Worm (Caenorhabditis elegans): Measurements from ENCODE around the gene fbxc-47.

The fbxc-47 gene

DNA sequence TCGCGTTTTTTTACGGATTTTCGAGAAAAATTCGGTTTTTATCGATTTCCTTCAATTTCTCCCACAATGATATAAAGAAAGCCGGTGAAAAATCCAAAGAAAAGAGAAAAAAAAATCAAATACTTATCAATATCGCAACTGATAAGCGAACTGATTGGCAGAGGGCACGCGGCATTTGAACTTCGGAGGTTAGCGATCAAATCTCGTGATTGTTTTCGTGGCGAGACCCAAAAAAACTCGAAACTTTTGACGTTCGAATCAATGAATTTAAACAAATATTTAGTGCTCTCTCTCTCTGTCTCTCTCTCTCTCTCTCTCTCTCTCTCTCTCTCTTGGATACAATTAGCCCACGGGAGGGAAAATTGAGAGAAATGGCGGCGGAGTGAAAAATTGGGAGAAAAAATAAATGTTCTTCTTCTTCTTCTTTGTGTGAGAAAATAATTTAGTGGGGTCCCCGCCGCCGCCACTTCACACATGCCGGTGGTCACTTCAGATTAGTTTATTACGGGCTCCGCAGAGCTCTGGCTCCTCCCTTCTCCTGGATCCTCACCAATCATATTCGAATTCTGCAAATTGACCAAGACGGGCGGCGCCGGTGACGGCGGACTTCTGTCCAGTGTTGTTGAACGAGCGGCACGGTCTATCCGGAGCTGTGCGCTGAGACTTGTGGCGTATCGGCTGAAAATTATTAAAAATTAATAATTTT is 9.4 kb downstream of the fbxc-47 start (continued):
- TF ChIP-seq hlh-11 (tag; optimal IDR thresholded peaks at IDR 0.05) (peak; percentile 43), mdt-29 (GFP tag; IDR thresholded peaks at IDR 0.05) (no peak), lin-29 (GFP tag; IDR thresholded peaks at IDR 0.05) (no peak), mes-2 (tag; optimal IDR thresholded peaks at IDR 0.05; ENCODE audit: poor library complexity, severe bottlenecking) (no peak), ctbp-1 (GFP tag; IDR thresholded peaks at IDR 0.05) (no peak), nhr-102 (tag; optimal IDR thresholded peaks at IDR 0.05) (no peak), dmd-6 (GFP tag; IDR thresholded peaks at IDR 0.05) (peak; percentile 49; the same call in 1 of the 2 replicates), php-3 (GFP tag; IDR thresholded peaks at IDR 0.05) (no peak), daf-12 (tag; optimal IDR thresholded peaks at IDR 0.05) (no peak), lin-38 (GFP tag; IDR thresholded peaks at IDR 0.05) (no peak), nhr-41 (GFP tag; IDR thresholded peaks at IDR 0.05) (peak; percentile 71; the same call in 1 of the 2 replicates), dmd-9 (GFP tag; IDR thresholded peaks at IDR 0.05) (no peak), Y5F2A.4 (GFP tag; optimal IDR thresholded peaks at IDR 0.05) (no peak), R02D3.7 (tag; optimal IDR thresholded peaks at IDR 0.05) (no peak), mdl-1 (tag; optimal IDR thresholded peaks at IDR 0.05) (peak in 1 of 2 experiments; percentile 4)

DNA sequence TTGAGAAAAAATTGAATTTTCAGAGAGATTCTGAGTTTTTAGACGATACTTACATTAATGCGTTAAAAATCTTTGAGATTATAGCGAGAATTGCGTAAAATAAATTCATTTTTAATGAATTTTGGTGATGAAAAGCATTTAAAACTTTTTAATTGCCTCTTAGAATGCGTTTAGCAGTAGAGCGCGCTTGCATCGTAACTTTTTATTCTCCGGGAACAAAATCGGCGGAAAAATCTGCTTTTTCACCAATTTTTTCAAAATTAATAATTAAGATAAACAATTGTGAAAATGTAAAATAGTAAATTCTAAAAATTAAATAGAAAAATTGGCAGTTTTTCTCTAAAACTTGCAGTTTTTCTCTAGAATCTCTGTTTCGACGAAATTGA is 9.9 kb downstream of the fbxc-47 start:
- peak; percentile 81 for TF ChIP-seq lin-38 (GFP tag; IDR thresholded peaks at IDR 0.05)
- no peak for TF ChIP-seq nhr-10 (tag; optimal IDR thresholded peaks at IDR 0.05)
- no peak for TF ChIP-seq mdt-29 (GFP tag; IDR thresholded peaks at IDR 0.05)
- TF ChIP-seq set-16 (GFP tag; IDR thresholded peaks at IDR 0.05) = 0 out of 2 replicates have a peak, but pooled peaks have one; percentile 0
- TF ChIP-seq unc-130 (GFP tag; optimal IDR thresholded peaks at IDR 0.05) = peak; percentile 9
- TF ChIP-seq unc-62 (GFP tag; optimal IDR thresholded peaks at IDR 0.05 in 1 of 2) = peak in 1 of 2 experiments; percentile 39
- TF ChIP-seq unc-62 (tag; optimal IDR thresholded peaks at IDR 0.05) = no peak
- no peak for TF ChIP-seq madf-9 (GFP tag; conservative IDR thresholded peaks at IDR 0.05)

ce11 chrIV:3817253-3817652 is 11.9 kb downstream of the fbxc-47 start:
- TF ChIP-seq ceh-28 (tag; optimal IDR thresholded peaks at IDR 0.05) (no peak), ceh-20 (GFP tag; IDR thresholded peaks at IDR 0.05) (no peak), nhr-28 (tag; optimal IDR thresholded peaks at IDR 0.05) (peak; percentile 5), nhr-111 (GFP tag; optimal IDR thresholded peaks at IDR 0.05) (no peak), jun-1 (tag; optimal IDR thresholded peaks at IDR 0.05) (no peak), unc-62 (GFP tag; optimal IDR thresholded peaks at IDR 0.05 in 1 of 2) (peak in 1 of 2 experiments; percentile 86), unc-62 (tag; optimal IDR thresholded peaks at IDR 0.05) (no peak), pha-4 (GFP tag; IDR thresholded peaks at IDR 0.05) (no peak), pha-4 (tag; optimal IDR thresholded peaks at IDR 0.05) (no peak), dmd-6 (GFP tag; IDR thresholded peaks at IDR 0.05) (0 out of 2 replicates have a peak, but pooled peaks have one; percentile 14), ztf-11 (tag; optimal IDR thresholded peaks at IDR 0.05) (no peak), skn-1 (tag; optimal IDR thresholded peaks at IDR 0.05) (no peak), aha-1 (tag) (peak; percentile 8), nhr-77 (tag; optimal IDR thresholded peaks at IDR 0.05) (no peak), T20F7.1 (GFP tag; optimal IDR thresholded peaks at IDR 0.05) (no peak), attf-4 (tag; optimal IDR thresholded peaks at IDR 0.05) (no peak)

DNA sequence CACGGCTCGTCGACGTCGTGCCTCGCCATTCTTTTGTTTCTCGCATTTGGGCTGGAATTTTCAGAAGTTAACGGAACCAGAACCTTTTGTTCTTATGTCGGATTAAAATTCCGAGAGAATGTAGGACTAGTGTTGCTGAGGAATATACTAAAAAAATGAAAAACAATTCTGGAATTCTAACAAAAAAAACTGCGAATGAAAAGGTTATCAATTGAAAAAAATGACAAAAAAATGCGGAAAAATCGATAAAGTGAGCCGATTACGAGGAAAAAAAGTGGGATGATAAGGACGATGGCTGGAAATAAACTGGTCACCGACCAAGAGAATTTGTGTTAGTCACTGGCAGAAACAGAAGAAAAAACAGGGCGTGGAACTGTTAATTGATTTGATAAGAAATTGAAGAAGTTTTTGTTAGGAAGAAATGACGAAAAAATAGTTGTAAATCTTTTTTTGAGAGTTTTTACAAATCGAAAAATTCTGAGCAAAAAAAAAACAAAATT is 14.0 kb downstream of the fbxc-47 start, which contains the start of gene bris-1:
Gene bris-1 (minus strand): TSS at position 51 of the 500 bp plus-strand sequence.
- no peak for TF ChIP-seq F10B5.3 (tag; optimal IDR thresholded peaks at IDR 0.05)
- no peak for TF ChIP-seq F44E2.7 (GFP tag; IDR thresholded peaks at IDR 0.05)
- no peak for TF ChIP-seq lin-38 (GFP tag; IDR thresholded peaks at IDR 0.05)
- no peak for TF ChIP-seq arid-1 (GFP tag; conservative IDR thresholded peaks at IDR 0.05)
- no peak for TF ChIP-seq hmg-1.1 (GFP tag; IDR thresholded peaks at IDR 0.05)
- no peak for TF ChIP-seq madf-9 (GFP tag; conservative IDR thresholded peaks at IDR 0.05)
- TF ChIP-seq sdz-12 (GFP tag; optimal IDR thresholded peaks at IDR 0.05) = no peak
- TF ChIP-seq nhr-25 (tag; optimal IDR thresholded peaks at IDR 0.05; ENCODE audit: borderline replicate concordance, insufficient read depth) = no peak
- TF ChIP-seq F49E8.2 (tag; optimal IDR thresholded peaks at IDR 0.05; ENCODE audit: borderline replicate concordance) = no peak
- TF ChIP-seq daf-19 (GFP tag; conservative IDR thresholded peaks at IDR 0.05) = no peak
- TF ChIP-seq spr-1 (tag; optimal IDR thresholded peaks at IDR 0.05) = no peak
- no peak for TF ChIP-seq ces-1 (GFP tag; optimal IDR thresholded peaks at IDR 0.05)
- TF ChIP-seq Y5F2A.4 (GFP tag; optimal IDR thresholded peaks at IDR 0.05) = no peak
- TF ChIP-seq nhr-10 (tag; optimal IDR thresholded peaks at IDR 0.05) = no peak
- no peak for TF ChIP-seq ceh-82 (tag; optimal IDR thresholded peaks at IDR 0.05)
- TF ChIP-seq cey-2 (tag; optimal IDR thresholded peaks at IDR 0.05; ENCODE audit: borderline replicate concordance, insufficient read depth) = no peak
